Fruit fly (Drosophila melanogaster) whole organism, embryonic: ENCODE data around the gene CG1572.

ENCODE experiments used
- Adf1 ChIP-seq: fragments of 200-800 bp; sonication (Bioruptor generic); IDR thresholded peaks from 2 replicates; pipeline ENCODE4 v1.3.6; 2022; ENCODE audit warnings: missing biosample characterization, missing genetic modification characterization
- B-H2 ChIP-seq: fragments of 200-800 bp; sonication (Bioruptor generic); optimal IDR thresholded peaks from 2 replicates; lab custom pipeline; 2018; ENCODE audit warnings: missing biosample characterization, mild to moderate bottlenecking, missing genetic modification characterization
- BtbVII ChIP-seq: fragments of 200-800 bp; sonication (Bioruptor generic); optimal IDR thresholded peaks from 3 replicates; lab custom pipeline; 2017; ENCODE audit warnings: missing biosample characterization, mild to moderate bottlenecking, missing genetic modification characterization
- CG10543 ChIP-seq: fragments of 200-800 bp; sonication (Bioruptor generic); optimal IDR thresholded peaks from 3 replicates; lab custom pipeline; 2017; ENCODE audit warnings: missing biosample characterization, mild to moderate bottlenecking, missing genetic modification characterization, moderate library complexity
- CG10959 ChIP-seq: fragments of 200-800 bp; sonication (Bioruptor generic); IDR thresholded peaks from 2 replicates; pipeline ENCODE4 v1.3.6; 2022; ENCODE audit warnings: missing biosample characterization, missing genetic modification characterization
- CG12155 ChIP-seq: fragments of 200-800 bp; sonication (Bioruptor generic); optimal IDR thresholded peaks from 3 replicates; lab custom pipeline; 2016; ENCODE audit warnings: missing biosample characterization, missing genetic modification characterization
- CG1233 ChIP-seq: fragments of 200-800 bp; sonication (Bioruptor generic); optimal IDR thresholded peaks from 4 replicates; lab custom pipeline; 2018; ENCODE audit warnings: missing biosample characterization, mild to moderate bottlenecking, missing genetic modification characterization
- CG13775 ChIP-seq: fragments of 200-800 bp; sonication (Bioruptor generic); optimal IDR thresholded peaks from 3 replicates; lab custom pipeline; 2017; ENCODE audit warnings: missing biosample characterization, mild to moderate bottlenecking, missing genetic modification characterization
- CG13894 ChIP-seq: fragments of 200-800 bp; sonication (Bioruptor generic); optimal IDR thresholded peaks from 3 replicates; lab custom pipeline; 2018; ENCODE audit warnings: missing biosample characterization, mild to moderate bottlenecking, missing genetic modification characterization, moderate library complexity
- CG14014 ChIP-seq: fragments of 200-800 bp; sonication (Bioruptor generic); IDR thresholded peaks from 2 replicates; pipeline ENCODE4 v1.3.6; 2022; ENCODE audit warnings: missing biosample characterization, missing genetic modification characterization
- CG17568 ChIP-seq: fragments of 200-800 bp; sonication (Bioruptor generic); optimal IDR thresholded peaks from 2 replicates; lab custom pipeline; 2018; ENCODE audit warnings: missing biosample characterization, mild to moderate bottlenecking, missing genetic modification characterization, moderate library complexity
- CG18262 ChIP-seq: fragments of 200-800 bp; optimal IDR thresholded peaks from 3 replicates; lab custom pipeline; 2019; ENCODE audit warnings: missing biosample characterization, mild to moderate bottlenecking, missing genetic modification characterization, moderate library complexity
- CG2120 ChIP-seq: fragments of 200-800 bp; sonication (Bioruptor generic); optimal IDR thresholded peaks from 3 replicates; lab custom pipeline; 2016; ENCODE audit warnings: missing biosample characterization, missing genetic modification characterization
- CG33557 ChIP-seq: fragments of 200-800 bp; sonication (Bioruptor generic); optimal IDR thresholded peaks from 2 replicates; lab custom pipeline; 2019; ENCODE audit warnings: missing biosample characterization, mild to moderate bottlenecking, missing genetic modification characterization, moderate library complexity
- CG34422 ChIP-seq: fragments of 200-800 bp; sonication (Bioruptor generic); IDR thresholded peaks from 3 replicates; pipeline ENCODE4 v1.3.6; 2022; ENCODE audit warnings: missing biosample characterization, missing genetic modification characterization
- CG3838 ChIP-seq: fragments of 200-800 bp; sonication (Bioruptor generic); optimal IDR thresholded peaks from 3 replicates; lab custom pipeline; 2016; ENCODE audit warnings: missing biosample characterization, missing genetic modification characterization
- CG3847 ChIP-seq: fragments of 200-800 bp; sonication (Bioruptor generic); IDR thresholded peaks from 2 replicates; pipeline ENCODE4 v1.3.6; 2022; ENCODE audit warnings: missing biosample characterization, missing genetic modification characterization
- CG4404 ChIP-seq: fragments of 200-800 bp; sonication (Bioruptor generic); IDR thresholded peaks from 2 replicates; pipeline ENCODE4 v1.3.6; 2022; ENCODE audit warnings: missing biosample characterization, missing genetic modification characterization
- CG6654 ChIP-seq: fragments of 200-800 bp; sonication (Bioruptor generic); optimal IDR thresholded peaks from 2 replicates; lab custom pipeline; 2017; ENCODE audit warnings: missing biosample characterization, mild to moderate bottlenecking, missing genetic modification characterization
- CG7839 ChIP-seq: fragments of 200-800 bp; sonication (Bioruptor generic); optimal IDR thresholded peaks from 3 replicates; lab custom pipeline; 2018; ENCODE audit warnings: missing biosample characterization, mild to moderate bottlenecking, missing genetic modification characterization, moderate library complexity
- CG7928 ChIP-seq: fragments of 200-800 bp; sonication (Bioruptor generic); optimal IDR thresholded peaks from 2 replicates; lab custom pipeline; 2017; ENCODE audit warnings: missing biosample characterization, mild to moderate bottlenecking, missing genetic modification characterization
- CG8765 ChIP-seq: fragments of 200-800 bp; sonication (Bioruptor generic); IDR thresholded peaks from 2 replicates; pipeline ENCODE4 v1.3.6; 2022; ENCODE audit warnings: missing biosample characterization, missing genetic modification characterization
- CG9727 ChIP-seq: fragments of 200-800 bp; sonication (Bioruptor generic); optimal IDR thresholded peaks from 3 replicates; lab custom pipeline; 2017; ENCODE audit warnings: missing biosample characterization, mild to moderate bottlenecking, missing genetic modification characterization
- Camta ChIP-seq: fragments of 200-800 bp; sonication (Bioruptor generic); optimal IDR thresholded peaks from 2 replicates; lab custom pipeline; 2016; ENCODE audit warnings: missing biosample characterization, missing genetic modification characterization
- CrebB ChIP-seq: fragments of 200-800 bp; sonication (Bioruptor generic); optimal IDR thresholded peaks from 3 replicates; lab custom pipeline; 2018; ENCODE audit warnings: missing biosample characterization, mild to moderate bottlenecking, missing genetic modification characterization
- D ChIP-seq, 2 experiments: fragments of 200-800 bp in 1 of 2; fragments of >200 bp in 1 of 2; sonication (Bioruptor generic) in 1 of 2; optimal IDR thresholded peaks; 2 replicates in 1 of 2; 3 replicates in 1 of 2; lab custom pipeline; 2017; ENCODE audit warnings: mild to moderate bottlenecking in 1 of 2, missing biosample characterization in 1 of 2, missing genetic modification characterization in 1 of 2, missing genetic modification reagents in 1 of 2
- E2f1 ChIP-seq: fragments of 200-800 bp; sonication (Bioruptor generic); IDR thresholded peaks from 2 replicates; pipeline ENCODE4 v1.3.6; 2022; ENCODE audit warnings: missing biosample characterization, missing genetic modification characterization
- Fer2 ChIP-seq: fragments of 200-800 bp; sonication (Bioruptor generic); optimal IDR thresholded peaks from 2 replicates; lab custom pipeline; 2018; ENCODE audit warnings: missing biosample characterization, mild to moderate bottlenecking, missing genetic modification characterization, moderate library complexity
- MBD-R2 ChIP-seq: fragments of 200-800 bp; sonication (Bioruptor generic); IDR thresholded peaks from 2 replicates; pipeline ENCODE4 v1.3.6; 2022; ENCODE audit warnings: missing biosample characterization, missing genetic modification characterization
- TFAM ChIP-seq: fragments of 200-800 bp; sonication (Bioruptor generic); optimal IDR thresholded peaks from 2 replicates; lab custom pipeline; 2017; ENCODE audit warnings: missing biosample characterization, missing genetic modification characterization, inconsistent platforms
- ara ChIP-seq: fragments of 200-800 bp; sonication (Bioruptor generic); IDR thresholded peaks from 2 replicates; pipeline ENCODE4 v1.3.6; 2022; ENCODE audit warnings: missing biosample characterization, missing genetic modification characterization
- cato ChIP-seq: fragments of 200-800 bp; sonication (Bioruptor generic); optimal IDR thresholded peaks from 2 replicates; lab custom pipeline; 2016; ENCODE audit warnings: missing biosample characterization, missing genetic modification characterization, borderline replicate concordance
- caup ChIP-seq: fragments of 200-800 bp; sonication (Bioruptor generic); optimal IDR thresholded peaks from 3 replicates; lab custom pipeline; 2017; ENCODE audit warnings: missing biosample characterization, mild to moderate bottlenecking, missing genetic modification characterization, moderate library complexity; ENCODE audit not compliant: severe bottlenecking
- disco-r ChIP-seq: fragments of 200-800 bp; sonication (Bioruptor generic); optimal IDR thresholded peaks from 2 replicates; lab custom pipeline; 2016; ENCODE audit warnings: missing biosample characterization, missing genetic modification characterization
- fd102C ChIP-seq: fragments of 200-800 bp; sonication (Bioruptor generic); optimal IDR thresholded peaks from 2 replicates; lab custom pipeline; 2018; ENCODE audit warnings: missing biosample characterization, mild to moderate bottlenecking, missing genetic modification characterization, moderate library complexity
- gsb-n ChIP-seq: fragments of 200-800 bp; sonication (Bioruptor generic); optimal IDR thresholded peaks from 3 replicates; lab custom pipeline; 2018; ENCODE audit warnings: missing biosample characterization, mild to moderate bottlenecking, missing genetic modification characterization
- hb ChIP-seq: fragments of 200-800 bp; sonication (Bioruptor generic); IDR thresholded peaks from 3 replicates; pipeline ENCODE4 v1.3.6; 2022; ENCODE audit warnings: missing biosample characterization, missing genetic modification characterization; ENCODE audit not compliant: partially characterized antibody
- lilli ChIP-seq: fragments of 200-800 bp; sonication (Bioruptor generic); optimal IDR thresholded peaks from 3 replicates; lab custom pipeline; 2016; ENCODE audit warnings: missing biosample characterization, missing genetic modification characterization
- lmd ChIP-seq: fragments of 200-800 bp; sonication (Bioruptor generic); IDR thresholded peaks from 2 replicates; pipeline ENCODE4 v1.3.6; 2022; ENCODE audit warnings: missing biosample characterization, missing genetic modification characterization
- nom ChIP-seq: fragments of 200-800 bp; sonication (Bioruptor generic); optimal IDR thresholded peaks from 2 replicates; lab custom pipeline; 2017; ENCODE audit warnings: missing biosample characterization, missing genetic modification characterization, mild to moderate bottlenecking, moderate library complexity, missing genetic modification reagents
- org-1 ChIP-seq: fragments of 200-800 bp; sonication (Bioruptor generic); optimal IDR thresholded peaks from 2 replicates; lab custom pipeline; 2017; ENCODE audit warnings: missing biosample characterization, missing genetic modification characterization
- rib ChIP-seq: fragments of 200-800 bp; sonication (Bioruptor generic); IDR thresholded peaks from 2 replicates; pipeline ENCODE4 v1.3.6; 2022; ENCODE audit warnings: missing biosample characterization, missing genetic modification characterization
- sc ChIP-seq, 3 experiments: fragments of >200 bp in 2 of 3; fragments of 200-800 bp in 1 of 3; sonication (Bioruptor generic) in 1 of 3; optimal IDR thresholded peaks; 2 replicates in 2 of 3; 3 replicates in 1 of 3; lab custom pipeline; 2017; ENCODE audit warnings: mild to moderate bottlenecking in 1 of 3, missing biosample characterization in 1 of 3, missing genetic modification characterization in 1 of 3, missing genetic modification reagents in 1 of 3
- schlank ChIP-seq: fragments of 200-800 bp; sonication (Bioruptor generic); optimal IDR thresholded peaks from 2 replicates; lab custom pipeline; 2018; ENCODE audit warnings: missing biosample characterization, mild to moderate bottlenecking, missing genetic modification characterization
- sqz ChIP-seq: fragments of 200-800 bp; sonication (Bioruptor generic); optimal IDR thresholded peaks from 3 replicates; lab custom pipeline; 2018; ENCODE audit warnings: missing biosample characterization, mild to moderate bottlenecking, missing genetic modification characterization
- sug ChIP-seq: fragments of 200-800 bp; optimal IDR thresholded peaks from 2 replicates; lab custom pipeline; 2019; ENCODE audit warnings: missing biosample characterization, mild to moderate bottlenecking, missing genetic modification characterization, moderate library complexity
- tio ChIP-seq: fragments of 200-800 bp; sonication (Bioruptor generic); optimal IDR thresholded peaks from 2 replicates; lab custom pipeline; 2017; ENCODE audit warnings: missing biosample characterization, missing genetic modification characterization, inconsistent platforms
- vfl ChIP-seq: fragments of 200-800 bp; sonication (Bioruptor generic); optimal IDR thresholded peaks from 2 replicates; lab custom pipeline; 2016; ENCODE audit warnings: missing biosample characterization, missing genetic modification characterization
- wor ChIP-seq: fragments of 200-800 bp; sonication (Bioruptor generic); IDR thresholded peaks from 2 replicates; pipeline ENCODE4 v1.3.6; 2022; ENCODE audit warnings: missing biosample characterization, missing genetic modification characterization
- yki ChIP-seq: fragments of >200 bp; optimal IDR thresholded peaks from 3 replicates; lab custom pipeline; 2018

CG1572 gene

dm6 chrX:11576540-11576939 is 18.1 kb upstream of the CG1572 start, which contains the start of gene CG11695 (continued):
- TF ChIP-seq sc (optimal IDR thresholded peaks at IDR 0.05; lab: Kevin White, UChicago) (no peak), sc (GFP tag; optimal IDR thresholded peaks at IDR 0.05; lab: Kevin White, UChicago) (no peak), BtbVII (GFP tag; lab: Kevin White, UChicago) (peak; percentile 16), CrebB (tag; lab: Kevin White, UChicago) (no peak), rib (GFP tag; lab: Robert Waterston, UW) (no peak), Camta (GFP tag; lab: Kevin White, UChicago) (peak; percentile 29), sqz (GFP tag; lab: Kevin White, UChicago) (no peak), CG13775 (GFP tag; lab: Kevin White, UChicago) (peak; percentile 65), CG33557 (peak; percentile 60), CG8765 (peak; percentile 48; the same call in 1 of the 2 replicates), caup (peak; percentile 53), CG7928 (GFP tag; lab: Kevin White, UChicago) (no peak), CG3838 (GFP tag; lab: Kevin White, UChicago) (peak; percentile 51), MBD-R2 (peak; percentile 94), CG18262 (peak; percentile 62), cato (GFP tag; lab: Kevin White, UChicago) (no peak), Fer2 (tag; lab: Kevin White, UChicago) (peak; percentile 47), yki (lab: Kevin White, UChicago) (no peak), gsb-n (tag; lab: Kevin White, UChicago) (peak; percentile 44), D (optimal IDR thresholded peaks at IDR 0.05; lab: Kevin White, UChicago) (no peak), D (GFP tag; optimal IDR thresholded peaks at IDR 0.05; lab: Kevin White, UChicago) (no peak), CG14014 (GFP tag; lab: Robert Waterston, UW) (peak; percentile 70), hb (GFP tag; lab: Robert Waterston, UW) (no peak), tio (GFP tag; lab: Kevin White, UChicago) (no peak), CG17568 (no peak), lilli (GFP tag; lab: Kevin White, UChicago) (peak; percentile 81), Adf1 (peak; percentile 43), schlank (tag; lab: Kevin White, UChicago) (peak; percentile 36), CG9727 (GFP tag; lab: Kevin White, UChicago) (peak; percentile 52), ara (GFP tag; lab: Robert Waterston, UW) (no peak), CG4404 (GFP tag; lab: Robert Waterston, UW) (peak; percentile 36; the same call in 1 of the 2 replicates), nom (peak; percentile 67), CG1233 (peak; percentile 17), B-H2 (peak; percentile 79), wor (GFP tag; lab: Robert Waterston, UW) (peak; percentile 37; the same call in 1 of the 2 replicates), CG6654 (GFP tag; lab: Kevin White, UChicago) (no peak), vfl (no peak), lmd (GFP tag; lab: Robert Waterston, UW) (peak; percentile 64), CG10959 (GFP tag; lab: Robert Waterston, UW) (no peak), E2f1 (GFP tag; lab: Robert Waterston, UW) (peak; percentile 35; the same call in 1 of the 2 replicates), TFAM (GFP tag; lab: Kevin White, UChicago) (no peak), CG12155 (peak; percentile 60), CG2120 (GFP tag; lab: Kevin White, UChicago) (peak; percentile 78), CG7839 (peak; percentile 73), disco-r (GFP tag; lab: Kevin White, UChicago) (no peak), CG3847 (GFP tag; lab: Robert Waterston, UW) (peak; percentile 78), CG10543 (GFP tag; lab: Kevin White, UChicago) (peak; percentile 72), CG34422 (GFP tag; lab: Robert Waterston, UW) (peak; percentile 70), fd102C (GFP tag; lab: Kevin White, UChicago) (no peak), sug (tag; lab: Kevin White, UChicago) (peak; percentile 82), CG13894 (tag; lab: Kevin White, UChicago) (peak; percentile 80), org-1 (no peak)
